Fruit fly (Drosophila melanogaster) whole organism, pupa: ENCODE data around the gene Shawl.

ENCODE experiments used
- CG32121 ChIP-seq: fragments of 200-800 bp; sonication (Bioruptor generic); IDR thresholded peaks from 2 replicates; pipeline ENCODE4 v1.3.6; 2022; ENCODE audit warnings: missing biosample characterization, missing genetic modification characterization
- Pif1B ChIP-seq: fragments of 200-800 bp; sonication (Bioruptor generic); optimal IDR thresholded peaks from 3 replicates; lab custom pipeline; 2016; ENCODE audit warnings: missing biosample characterization, missing genetic modification characterization

DNA sequence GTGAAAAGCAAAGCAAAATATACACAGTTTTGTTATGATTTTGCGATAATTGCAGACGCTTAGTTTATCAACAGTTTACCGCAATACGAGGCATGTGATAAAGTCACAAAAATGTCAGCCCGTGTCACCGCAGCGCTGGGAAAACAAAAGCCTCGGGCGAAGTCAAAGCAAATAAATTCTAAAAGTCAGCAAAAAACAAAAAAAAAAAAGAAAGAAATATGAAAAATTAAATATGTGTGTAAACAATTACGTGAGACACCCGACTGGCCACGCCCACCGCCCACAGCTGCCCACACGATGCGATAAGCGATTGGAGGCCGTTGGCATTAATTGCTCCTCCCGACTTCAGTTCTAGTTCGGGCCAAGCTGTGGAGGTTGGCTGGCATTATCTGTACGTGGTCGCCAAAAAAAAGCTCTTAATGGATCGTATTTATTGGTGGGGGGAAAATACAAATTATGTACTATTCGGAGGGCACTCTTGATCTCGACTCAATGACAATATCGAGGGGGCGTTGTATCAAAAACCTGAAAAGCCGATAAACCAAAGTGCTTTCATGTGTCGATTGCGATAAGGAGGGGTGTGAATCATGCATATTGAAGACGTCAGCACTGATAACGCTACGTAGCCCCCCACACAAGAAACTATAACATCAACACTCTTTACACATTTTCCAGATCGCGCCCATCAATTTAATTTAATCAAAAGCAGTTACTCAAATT, 44.6 kb upstream of the Shawl start:
- no peak for TF ChIP-seq CG32121
- no peak for TF ChIP-seq Pif1B (GFP tag; lab: Kevin White, UChicago)
